Worm (Caenorhabditis elegans) whole organism, L4/young adult: ENCODE measurements around the gene C45G9.6.

ENCODE experiments used
- dao-5 ChIP-seq: sonication (generic microtip); optimal IDR thresholded peaks from 2 replicates; lab custom pipeline; 2016; ENCODE audit warnings: missing genotype, missing genetic modification characterization, moderate library complexity, missing compliant biosample characterization
- him-1 ChIP-seq: sonication (generic microtip); optimal IDR thresholded peaks from 2 replicates; lab custom pipeline; 2016; ENCODE audit warnings: missing genotype, missing genetic modification reagents, missing genetic modification characterization, missing compliant biosample characterization

DNA sequence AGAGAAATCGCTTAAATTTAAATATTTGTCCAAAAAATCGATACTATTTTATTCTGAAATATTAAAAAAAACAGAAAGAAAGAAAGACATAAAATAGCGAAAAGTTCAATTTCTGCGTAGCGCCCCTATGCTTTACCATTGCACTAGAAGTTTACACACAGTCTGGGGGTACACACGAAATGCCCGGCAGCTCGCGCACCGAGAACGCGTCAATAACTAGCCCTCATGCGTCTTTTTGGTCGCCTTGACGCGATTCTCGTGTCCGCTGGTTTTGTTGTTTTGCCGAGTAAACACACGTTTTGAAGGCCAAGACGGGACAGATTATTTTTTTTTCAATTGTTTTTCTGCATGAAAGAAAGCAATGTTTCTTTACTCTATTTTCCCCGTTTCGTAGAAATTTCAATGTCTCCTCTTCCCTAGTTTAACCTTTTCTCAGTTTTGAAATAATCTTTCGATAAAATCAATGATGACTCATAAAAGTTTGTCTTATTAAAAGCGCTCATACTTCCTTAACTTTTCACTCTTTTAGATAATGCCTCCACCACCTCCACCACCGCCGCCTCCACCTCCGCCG, 18.1 kb upstream of the C45G9.6 start, which contains the start of gene wip-1:
- TF ChIP-seq him-1 (tag; lab: Kevin White, UChicago) (peak; percentile 98), dao-5 (tag; lab: Kevin White, UChicago) (peak; percentile 72)
